Worm (Caenorhabditis elegans): Measurements from ENCODE around the gene F15H10.10.

Gene F15H10.10

DNA sequence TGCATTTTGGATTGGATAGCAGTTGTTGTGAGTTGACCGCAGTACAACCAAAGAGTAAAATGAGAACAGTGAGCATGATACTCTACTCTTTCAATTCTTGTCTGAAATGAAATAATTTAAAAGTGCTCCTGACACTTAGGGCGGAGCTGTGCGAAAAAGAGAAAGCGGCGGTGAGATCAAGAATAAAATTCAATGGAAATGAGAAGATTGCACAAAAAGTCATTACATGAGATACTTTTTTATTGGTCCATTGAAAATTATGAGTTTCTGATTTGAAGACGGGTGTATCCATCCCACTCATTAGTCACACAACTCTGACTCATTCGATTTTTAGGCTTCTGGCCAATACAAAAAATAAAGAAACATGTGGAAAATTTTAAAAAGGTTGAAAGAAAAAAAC, 40.4 kb upstream of the F15H10.10 start, which contains the start of gene F22E12.1:
TSS of gene F22E12.1 (minus strand) at position 101 of the 400 bp plus-strand sequence.
- TF ChIP-seq hlh-17 (GFP tag; optimal IDR thresholded peaks at IDR 0.05; ENCODE audit: borderline replicate concordance) (no peak), lin-39 (tag; optimal IDR thresholded peaks at IDR 0.05) (no peak), mep-1 (tag; optimal IDR thresholded peaks at IDR 0.05) (no peak), jun-1 (tag; optimal IDR thresholded peaks at IDR 0.05) (no peak), elt-3 (tag; optimal IDR thresholded peaks at IDR 0.05) (no peak), nhr-90 (tag; optimal IDR thresholded peaks at IDR 0.05; ENCODE audit: poor library complexity) (no peak), nhr-76 (tag; optimal IDR thresholded peaks at IDR 0.05) (no peak), lsy-2 (tag; optimal IDR thresholded peaks at IDR 0.05) (no peak), unc-130 (tag; optimal IDR thresholded peaks at IDR 0.05) (no peak), efl-3 (GFP tag; optimal IDR thresholded peaks at IDR 0.05) (no peak), C34B4.2 (tag; optimal IDR thresholded peaks at IDR 0.05) (no peak), swsn-7 (tag; optimal IDR thresholded peaks at IDR 0.05) (no peak), nhr-71 (tag; optimal IDR thresholded peaks at IDR 0.05) (no peak), tbx-2 (tag; optimal IDR thresholded peaks at IDR 0.05) (no peak)

DNA sequence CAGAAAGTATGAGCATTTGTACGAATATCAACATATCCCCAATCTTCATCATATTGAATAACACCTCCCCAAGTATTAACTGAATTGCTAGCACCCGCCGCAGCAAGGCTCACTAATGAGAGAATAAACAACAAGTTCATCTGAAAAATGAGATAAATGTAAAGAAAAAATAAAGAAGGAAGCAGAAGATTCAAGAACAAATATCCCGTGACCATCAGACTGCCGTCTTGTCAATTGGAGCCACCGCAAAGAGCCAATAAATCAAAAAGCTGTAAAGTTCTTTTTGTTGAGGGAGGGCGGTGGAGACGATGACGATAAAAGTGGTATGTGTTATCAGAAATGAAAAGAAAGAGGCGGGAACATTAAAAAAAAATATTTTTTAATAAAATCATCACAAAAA, 36.6 kb upstream of the F15H10.10 start, which contains the start of gene Y32F6A.5:
TSS of gene Y32F6A.5 (minus strand) at position 140 of the 400 bp plus-strand sequence.
- TF ChIP-seq blmp-1 (tag; optimal IDR thresholded peaks at IDR 0.05) (no peak), sox-4 (tag; optimal IDR thresholded peaks at IDR 0.05) (no peak), nhr-71 (tag; optimal IDR thresholded peaks at IDR 0.05) (no peak), rnt-1 (tag; optimal IDR thresholded peaks at IDR 0.05) (peak; percentile 25)

DNA sequence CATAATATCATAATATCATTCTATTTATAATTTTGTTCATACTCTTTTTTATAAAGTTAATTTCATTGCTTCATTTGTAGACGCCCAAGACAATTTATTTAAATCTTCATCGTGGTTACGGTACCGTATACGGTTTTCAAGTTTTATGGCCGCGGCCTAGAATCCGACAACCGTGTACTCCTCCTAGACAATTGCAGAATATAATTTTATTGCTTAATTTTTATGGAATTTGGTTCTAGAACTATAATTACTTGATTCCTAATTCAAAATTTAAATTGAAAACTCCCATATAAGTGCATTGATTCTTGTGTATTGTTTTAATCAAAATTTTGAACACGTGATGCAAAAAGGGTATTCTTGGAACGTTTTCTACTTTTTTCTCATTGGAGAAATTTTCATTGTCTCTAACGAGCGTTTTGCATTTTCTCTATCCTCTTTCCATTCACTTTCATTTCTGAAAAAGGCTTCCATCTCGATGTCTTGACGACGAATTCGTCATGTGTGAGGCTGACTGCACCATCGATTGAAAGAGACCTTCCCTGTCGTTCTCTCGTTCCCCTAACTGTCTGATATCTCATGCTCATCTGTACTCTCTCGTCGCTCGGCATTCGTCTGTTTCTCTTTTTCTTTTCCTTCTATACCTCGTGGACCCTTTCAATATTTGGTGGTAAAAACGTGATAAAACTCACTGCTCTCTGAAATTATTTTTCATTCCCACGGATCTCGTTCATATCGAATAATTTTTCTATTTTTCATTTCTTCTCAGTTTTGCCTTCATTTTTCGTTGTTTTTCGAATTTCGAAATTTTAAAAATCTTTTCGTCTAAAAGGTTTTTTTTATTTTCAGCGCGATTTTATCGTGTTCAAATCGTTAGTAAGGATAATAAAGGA, 24.6 kb upstream of the F15H10.10 start, which contains the start of gene pap-1:
TSS of gene pap-1 (plus strand) at position 840 of the 890 bp plus-strand sequence.
- no peak for TF ChIP-seq nhr-19 (GFP tag; conservative IDR thresholded peaks at IDR 0.05)
- TF ChIP-seq fkh-10 (GFP tag; optimal IDR thresholded peaks at IDR 0.05), result no peak
- no peak for TF ChIP-seq skn-1 (tag; optimal IDR thresholded peaks at IDR 0.05)
- TF ChIP-seq unc-62 (GFP tag; optimal IDR thresholded peaks at IDR 0.05), result no peak
- no peak for TF ChIP-seq elt-3 (tag; optimal IDR thresholded peaks at IDR 0.05)
- no peak for TF ChIP-seq unc-86 (tag; optimal IDR thresholded peaks at IDR 0.05)
- no peak for TF ChIP-seq aly-2 (tag; optimal IDR thresholded peaks at IDR 0.05)
- TF ChIP-seq unc-30 (tag; optimal IDR thresholded peaks at IDR 0.05), result no peak
- TF ChIP-seq dpl-1 (GFP tag; optimal IDR thresholded peaks at IDR 0.05), result peak; percentile 14 to 32 (median 19)
- no peak for TF ChIP-seq pqm-1 (tag; optimal IDR thresholded peaks at IDR 0.05)
- TF ChIP-seq ces-1 (GFP tag; optimal IDR thresholded peaks at IDR 0.05), result no peak
- no peak for TF ChIP-seq nhr-28 (tag; optimal IDR thresholded peaks at IDR 0.05)
- TF ChIP-seq fkh-8 (tag; optimal IDR thresholded peaks at IDR 0.05), result no peak
- TF ChIP-seq egl-13 (tag; optimal IDR thresholded peaks at IDR 0.05), result peak; percentile 3
- peak; percentile 62 to 78 for TF ChIP-seq efl-1 (optimal IDR thresholded peaks at IDR 0.05)
- TF ChIP-seq efl-1 (GFP tag; optimal IDR thresholded peaks at IDR 0.05 in 1 of 2), result peak; percentile 22 to 72
- TF ChIP-seq jun-1 (tag; optimal IDR thresholded peaks at IDR 0.05), result no peak
- no peak for TF ChIP-seq C34B4.2 (tag; optimal IDR thresholded peaks at IDR 0.05)
- peak; percentile 55 for TF ChIP-seq nhr-71 (tag; optimal IDR thresholded peaks at IDR 0.05)
- no peak for TF ChIP-seq ceh-82 (tag; optimal IDR thresholded peaks at IDR 0.05)
- TF ChIP-seq snu-23 (GFP tag; optimal IDR thresholded peaks at IDR 0.05), result no peak
- no peak for TF ChIP-seq nhr-237 (tag; optimal IDR thresholded peaks at IDR 0.05)
- no peak for TF ChIP-seq ceh-88 (GFP tag; IDR thresholded peaks at IDR 0.05)
- no peak for TF ChIP-seq sptf-1 (tag; optimal IDR thresholded peaks at IDR 0.05)
- TF ChIP-seq rnt-1 (tag; optimal IDR thresholded peaks at IDR 0.05), result peak; percentile 78
- no peak for TF ChIP-seq lin-13 (GFP tag; optimal IDR thresholded peaks at IDR 0.05)
- no peak for TF ChIP-seq alr-1 (tag; optimal IDR thresholded peaks at IDR 0.05; ENCODE audit: borderline replicate concordance)
- no peak for TF ChIP-seq pag-3 (tag; optimal IDR thresholded peaks at IDR 0.05; ENCODE audit: borderline replicate concordance, insufficient read depth)
- TF ChIP-seq C16A3.4 (tag; optimal IDR thresholded peaks at IDR 0.05), result no peak
- TF ChIP-seq aha-1 (tag; optimal IDR thresholded peaks at IDR 0.05), result no peak
- no peak for TF ChIP-seq grh-1 (GFP tag; IDR thresholded peaks at IDR 0.05)
- no peak for TF ChIP-seq fos-1 (tag; optimal IDR thresholded peaks at IDR 0.05)
- TF ChIP-seq elt-2 (tag; optimal IDR thresholded peaks at IDR 0.05), result peak; percentile 3
- peak; percentile 26 for TF ChIP-seq pax-3 (tag; optimal IDR thresholded peaks at IDR 0.05)
- no peak for TF ChIP-seq ceh-63 (GFP tag; optimal IDR thresholded peaks at IDR 0.05)
